Fruit fly (Drosophila melanogaster) whole organism, adult: ENCODE measurements around the gene CG14507.

Source experiments
- CG12768 ChIP-seq: fragments of 200-800 bp; sonication (Bioruptor generic); optimal IDR thresholded peaks from 2 replicates; lab custom pipeline; 2017; ENCODE audit warnings: missing biosample characterization, missing genetic modification characterization, mild to moderate bottlenecking, moderate library complexity, missing genetic modification reagents
- CG1620 ChIP-seq: fragments of 200-800 bp; sonication (Bioruptor generic); optimal IDR thresholded peaks from 2 replicates; lab custom pipeline; 2016; ENCODE audit warnings: missing biosample characterization, missing genetic modification characterization
- CG33017 ChIP-seq: fragments of 200-800 bp; sonication (Bioruptor generic); optimal IDR thresholded peaks from 2 replicates; lab custom pipeline; 2018; ENCODE audit warnings: missing biosample characterization, mild to moderate bottlenecking, missing genetic modification characterization, moderate library complexity
- CG5204 ChIP-seq: fragments of 200-800 bp; sonication (Bioruptor generic); optimal IDR thresholded peaks from 2 replicates; lab custom pipeline; 2016; ENCODE audit warnings: missing biosample characterization, missing genetic modification characterization
- CG7045 ChIP-seq: fragments of 200-800 bp; sonication (Bioruptor generic); optimal IDR thresholded peaks from 2 replicates; lab custom pipeline; 2017; ENCODE audit warnings: missing biosample characterization, mild to moderate bottlenecking, missing genetic modification characterization
- CG7101 ChIP-seq: fragments of 200-800 bp; sonication (Bioruptor generic); optimal IDR thresholded peaks from 2 replicates; lab custom pipeline; 2018; ENCODE audit warnings: missing biosample characterization, mild to moderate bottlenecking, missing genetic modification characterization, moderate library complexity
- Clk ChIP-seq: fragments of 200-800 bp; sonication (Bioruptor generic); optimal IDR thresholded peaks from 2 replicates; lab custom pipeline; 2017; ENCODE audit warnings: missing biosample characterization, missing genetic modification characterization
- bab1 ChIP-seq: fragments of 200-800 bp; sonication (Bioruptor generic); optimal IDR thresholded peaks from 3 replicates; lab custom pipeline; 2019; ENCODE audit warnings: missing biosample characterization, mild to moderate bottlenecking, missing genetic modification characterization, moderate library complexity
- cic ChIP-seq: fragments of 200-800 bp; sonication (Bioruptor generic); optimal IDR thresholded peaks from 2 replicates; lab custom pipeline; 2017; ENCODE audit warnings: missing biosample characterization, mild to moderate bottlenecking, missing genetic modification characterization, moderate library complexity
- cnc ChIP-seq, 2 experiments: fragments of >200 bp; optimal IDR thresholded peaks; 2 replicates each; lab custom pipeline; 2017
- kay ChIP-seq: fragments of 200-800 bp; sonication (Bioruptor generic); peaks from one replicate; lab custom pipeline; 2016; ENCODE audit warnings: missing biosample characterization, missing genetic modification characterization, borderline replicate concordance
- pad ChIP-seq: fragments of 200-800 bp; sonication (Bioruptor generic); optimal IDR thresholded peaks from 3 replicates; lab custom pipeline; 2017; ENCODE audit warnings: missing biosample characterization, missing genetic modification characterization, mild to moderate bottlenecking, moderate library complexity, missing genetic modification reagents
- toe ChIP-seq: fragments of 200-800 bp; sonication (Bioruptor generic); optimal IDR thresholded peaks from 2 replicates; lab custom pipeline; 2016; ENCODE audit warnings: missing biosample characterization, missing genetic modification characterization

DNA sequence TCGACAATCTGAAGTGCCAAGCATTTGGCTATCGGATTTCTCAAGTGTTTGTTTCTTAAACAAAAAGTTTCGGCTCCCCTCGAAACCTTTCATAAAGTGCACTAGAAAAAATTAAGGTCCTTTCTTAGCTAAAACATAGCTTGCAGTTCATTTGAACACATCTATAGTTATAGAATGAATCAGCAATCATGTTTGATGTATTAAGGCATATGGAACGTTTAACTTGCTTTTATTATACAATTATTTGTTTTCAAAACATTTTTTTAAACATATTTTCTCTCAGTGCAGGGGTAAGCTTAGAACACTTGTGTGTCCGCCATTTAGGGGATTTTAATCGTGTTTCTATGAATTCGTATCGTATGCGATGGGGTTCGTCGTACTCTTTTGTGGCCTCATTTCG, 47.1 kb upstream of the CG14507 start:
- TF ChIP-seq kay (GFP tag; lab: Kevin White, UChicago) (no peak), toe (GFP tag; lab: Kevin White, UChicago) (no peak), cnc (optimal IDR thresholded peaks at IDR 0.05; lab: Kevin White, UChicago) (no peak), CG7101 (tag; lab: Kevin White, UChicago) (no peak), pad (GFP tag; lab: Kevin White, UChicago) (no peak), CG1620 (GFP tag; lab: Kevin White, UChicago) (no peak), CG33017 (tag; lab: Kevin White, UChicago) (no peak), bab1 (GFP tag; lab: Kevin White, UChicago) (no peak), cic (GFP tag; lab: Kevin White, UChicago) (no peak), CG12768 (no peak), CG5204 (GFP tag; lab: Kevin White, UChicago) (no peak), Clk (GFP tag; lab: Kevin White, UChicago) (no peak), CG7045 (GFP tag; lab: Kevin White, UChicago) (no peak)
